Worm (Caenorhabditis elegans) whole organism, late embryonic: Measurements from ENCODE around the gene atf-7.

Experiments used
- ceh-22 ChIP-seq: sonication (generic microtip); optimal IDR thresholded peaks from 2 replicates; lab custom pipeline; 2017; ENCODE audit warnings: missing biosample characterization, missing genetic modification characterization
- ceh-30 ChIP-seq: fragments of 150-350 bp; optimal IDR thresholded peaks from 2 replicates; lab custom pipeline; 2014; ENCODE audit warnings: missing biosample characterization, missing genetic modification characterization
- ceh-31 ChIP-seq: sonication (generic microtip); optimal IDR thresholded peaks from 2 replicates; lab custom pipeline; 2016; ENCODE audit warnings: missing genetic modification characterization, missing compliant biosample characterization
- ceh-45 ChIP-seq: fragments of 200-800 bp; sonication (Bioruptor generic); IDR thresholded peaks from 2 replicates; pipeline ENCODE4 v1.3.6; 2022; ENCODE audit warnings: missing genetic modification reagents, missing genetic modification characterization, missing compliant biosample characterization
- ceh-48 ChIP-seq: sonication (generic microtip); optimal IDR thresholded peaks from 2 replicates; lab custom pipeline; 2016; ENCODE audit warnings: missing genetic modification characterization, inconsistent platforms, missing compliant biosample characterization
- che-1 ChIP-seq: sonication (generic microtip); optimal IDR thresholded peaks from 2 replicates; lab custom pipeline; 2016; ENCODE audit warnings: mild to moderate bottlenecking, missing genetic modification characterization, missing compliant biosample characterization
- elt-2 ChIP-seq: sonication (generic microtip); optimal IDR thresholded peaks from 2 replicates; lab custom pipeline; 2016; ENCODE audit warnings: missing genetic modification reagents, missing genetic modification characterization, missing compliant biosample characterization
- fax-1 ChIP-seq: sonication (generic microtip); optimal IDR thresholded peaks from 2 replicates; lab custom pipeline; 2016; ENCODE audit warnings: missing genotype, missing genetic modification characterization, missing compliant biosample characterization
- fkh-10 ChIP-seq: fragments of 150-350 bp; optimal IDR thresholded peaks from 2 replicates; lab custom pipeline; 2014; ENCODE audit warnings: missing biosample characterization, missing genetic modification reagents, missing genetic modification characterization
- fkh-6 ChIP-seq: sonication (generic microtip); optimal IDR thresholded peaks from 2 replicates; lab custom pipeline; 2016; ENCODE audit warnings: missing genetic modification characterization, missing compliant biosample characterization
- hlh-15 ChIP-seq: sonication (generic microtip); optimal IDR thresholded peaks from 2 replicates; lab custom pipeline; 2016; ENCODE audit warnings: missing genetic modification characterization, missing compliant biosample characterization
- hlh-30 ChIP-seq: sonication (generic microtip); optimal IDR thresholded peaks from 2 replicates; lab custom pipeline; 2017; ENCODE audit warnings: antibody characterized with exemption, missing genetic modification characterization, missing compliant biosample characterization; ENCODE audit not compliant: insufficient read depth
- hlh-8 ChIP-seq: sonication (generic microtip); optimal IDR thresholded peaks from 2 replicates; lab custom pipeline; 2016; ENCODE audit warnings: missing genotype, missing genetic modification characterization, missing compliant biosample characterization
- lim-6 ChIP-seq: sonication (generic microtip); optimal IDR thresholded peaks from 2 replicates; lab custom pipeline; 2016; ENCODE audit warnings: missing genetic modification characterization, missing compliant biosample characterization
- lin-11 ChIP-seq: fragments of 200-800 bp; sonication (Bioruptor generic); optimal IDR thresholded peaks from 2 replicates; lab custom pipeline; 2018; ENCODE audit warnings: mild to moderate bottlenecking, missing genetic modification characterization, missing compliant biosample characterization
- nfya-1 ChIP-seq: sonication (generic microtip); optimal IDR thresholded peaks from 2 replicates; lab custom pipeline; 2017; ENCODE audit warnings: missing genetic modification characterization, mild to moderate bottlenecking, missing compliant biosample characterization, antibody characterized with exemption, moderate library complexity
- nhr-11 ChIP-seq: fragments of 150-350 bp; optimal IDR thresholded peaks from 2 replicates; lab custom pipeline; 2014; ENCODE audit warnings: missing biosample characterization, missing genetic modification characterization
- nhr-232 ChIP-seq: sonication (generic microtip); optimal IDR thresholded peaks from 2 replicates; lab custom pipeline; 2016; ENCODE audit warnings: missing genetic modification characterization, missing compliant biosample characterization
- odd-2 ChIP-seq: sonication (generic microtip); optimal IDR thresholded peaks from 2 replicates; lab custom pipeline; 2017; ENCODE audit warnings: antibody characterized with exemption, mild to moderate bottlenecking, missing genetic modification characterization, missing compliant biosample characterization
- pax-1 ChIP-seq: fragments of 150-350 bp; optimal IDR thresholded peaks from 2 replicates; lab custom pipeline; 2014; ENCODE audit warnings: missing biosample characterization, missing genetic modification characterization
- pha-2 ChIP-seq: sonication (generic microtip); optimal IDR thresholded peaks from 2 replicates; lab custom pipeline; 2017; ENCODE audit warnings: mild to moderate bottlenecking, missing genetic modification characterization, missing compliant biosample characterization
- pqm-1 ChIP-seq: sonication (generic microtip); optimal IDR thresholded peaks from 2 replicates; lab custom pipeline; 2016; ENCODE audit warnings: missing genetic modification characterization, missing compliant biosample characterization
- pros-1 ChIP-seq: fragments of 150-350 bp; optimal IDR thresholded peaks from 2 replicates; lab custom pipeline; 2014; ENCODE audit warnings: missing biosample characterization, missing genetic modification reagents, missing genetic modification characterization
- sox-2 ChIP-seq: fragments of 200-800 bp; sonication (Bioruptor generic); IDR thresholded peaks from 2 replicates; pipeline ENCODE4 v1.3.6; 2022; ENCODE audit warnings: missing genetic modification reagents, missing genetic modification characterization, missing compliant biosample characterization
- sox-4 ChIP-seq: sonication (generic microtip); optimal IDR thresholded peaks from 2 replicates; lab custom pipeline; 2017; ENCODE audit warnings: mild to moderate bottlenecking, missing genetic modification characterization, inconsistent platforms, missing compliant biosample characterization
- tbx-7 ChIP-seq: sonication (generic microtip); optimal IDR thresholded peaks from 2 replicates; lab custom pipeline; 2016; ENCODE audit warnings: missing genotype, missing genetic modification characterization, missing compliant biosample characterization
- ttx-3 ChIP-seq: sonication (generic microtip); optimal IDR thresholded peaks from 2 replicates; lab custom pipeline; 2016; ENCODE audit warnings: missing genetic modification reagents, missing genetic modification characterization, missing compliant biosample characterization
- unc-42 ChIP-seq: sonication (generic microtip); optimal IDR thresholded peaks from 2 replicates; lab custom pipeline; 2016; ENCODE audit warnings: missing genotype, missing genetic modification characterization, missing compliant biosample characterization
- unc-55 ChIP-seq: sonication (generic microtip); optimal IDR thresholded peaks from 2 replicates; lab custom pipeline; 2017; ENCODE audit warnings: missing biosample characterization, missing genetic modification reagents, missing genetic modification characterization
- unc-86 ChIP-seq: sonication (generic microtip); optimal IDR thresholded peaks from 2 replicates; lab custom pipeline; 2016; ENCODE audit warnings: missing genetic modification characterization, missing compliant biosample characterization
- zip-5 ChIP-seq: sonication (generic microtip); optimal IDR thresholded peaks from 2 replicates; lab custom pipeline; 2016; ENCODE audit warnings: missing genetic modification characterization, missing compliant biosample characterization

atf-7 gene

ce11 chrIII:4540604-4541003 is 41.8 kb upstream of the atf-7 start, which contains the start of gene ugt-62:
Gene ugt-62, minus strand, starts transcription at chrIII:4540623.
- TF ChIP-seq unc-55 (GFP tag; lab: Kevin White, UChicago) (no peak), elt-2 (tag; lab: Kevin White, UChicago) (peak; percentile 30)

ce11 chrIII:4530968-4531367 is 32.1 kb upstream of the atf-7 start:
- TF ChIP-seq ceh-31 (no peak), hlh-30 (tag; lab: Kevin White, UChicago) (no peak)

ce11 chrIII:4525998-4526397 is 27.2 kb upstream of the atf-7 start:
- TF ChIP-seq odd-2 (tag; lab: Kevin White, UChicago) (no peak), pha-2 (tag; lab: Kevin White, UChicago) (no peak), unc-55 (GFP tag; lab: Kevin White, UChicago) (no peak), pax-1 (tag; lab: Kevin White, UChicago) (no peak), ceh-48 (no peak), hlh-8 (tag; lab: Kevin White, UChicago) (no peak), ceh-45 (GFP tag; lab: Robert Waterston, UW) (no peak), ceh-22 (tag; lab: Kevin White, UChicago) (no peak), nhr-11 (no peak), elt-2 (tag; lab: Kevin White, UChicago) (no peak)

ce11 chrIII:4524071-4524470 is 25.2 kb upstream of the atf-7 start:
- TF ChIP-seq che-1 (tag; lab: Kevin White, UChicago) = no peak
- peak; percentile 76 for TF ChIP-seq unc-42

- TF ChIP-seq unc-55 (GFP tag; lab: Kevin White, UChicago) = peak; percentile 76
- TF ChIP-seq nhr-11 = no peak
- no peak for TF ChIP-seq tbx-7 (tag; lab: Kevin White, UChicago)
- no peak for TF ChIP-seq nfya-1 (tag; lab: Kevin White, UChicago)
- TF ChIP-seq, all 69 proteins: peak for 1
Observed at ce11 chrIII:4523411-4523810, 24.6 kb upstream of the atf-7 start.

- TF ChIP-seq pqm-1 (no peak), fax-1 (tag; lab: Kevin White, UChicago) (no peak), ceh-30 (tag; lab: Kevin White, UChicago) (no peak), sox-2 (GFP tag; lab: Robert Waterston, UW) (no peak), hlh-8 (tag; lab: Kevin White, UChicago) (no peak), fkh-6 (tag; lab: Kevin White, UChicago) (no peak), ttx-3 (tag; lab: Kevin White, UChicago) (no peak), zip-5 (tag; lab: Kevin White, UChicago) (no peak), sox-4 (tag; lab: Kevin White, UChicago) (no peak), odd-2 (tag; lab: Kevin White, UChicago) (no peak), unc-86 (tag; lab: Kevin White, UChicago) (no peak), fkh-10 (no peak), nhr-232 (tag; lab: Kevin White, UChicago) (no peak), lim-6 (tag; lab: Kevin White, UChicago) (no peak), hlh-15 (tag; lab: Kevin White, UChicago) (no peak), lin-11 (tag; lab: Kevin White, UChicago) (no peak), pros-1 (tag; lab: Kevin White, UChicago) (no peak)
- TF ChIP-seq, all 69 proteins: peak for 0
Observed at ce11 chrIII:4520057-4520456, 21.2 kb upstream of the atf-7 start, which contains the start of gene cdh-4. Gene cdh-4, plus strand, starts transcription at chrIII:4520357.

- TF ChIP-seq pax-1 (tag; lab: Kevin White, UChicago) (no peak), hlh-30 (tag; lab: Kevin White, UChicago) (no peak), ceh-31 (peak; percentile 33), unc-42 (peak; percentile 36), nhr-232 (tag; lab: Kevin White, UChicago) (no peak), ttx-3 (tag; lab: Kevin White, UChicago) (no peak)
- TF ChIP-seq, all 69 proteins: peak for 2
Observed at ce11 chrIII:4519410-4519809, 20.6 kb upstream of the atf-7 start.
